Worm (Caenorhabditis elegans) whole organism, L4 larva: ENCODE measurements around the gene F25B3.2.

Experiments used
- F49E8.2 ChIP-seq: sonication (generic microtip); optimal IDR thresholded peaks from 2 replicates; lab custom pipeline; 2016; ENCODE audit warnings: missing compliant biosample characterization, mild to moderate bottlenecking, missing genetic modification characterization, borderline replicate concordance
- Y5F2A.4 ChIP-seq: fragments of 200-800 bp; sonication (Bioruptor generic); optimal IDR thresholded peaks from 2 replicates; lab custom pipeline; 2018; ENCODE audit warnings: mild to moderate bottlenecking, missing genetic modification characterization, missing compliant biosample characterization
- ZK337.2 ChIP-seq: fragments of 200-800 bp; sonication (Bioruptor generic); IDR thresholded peaks from 2 replicates; pipeline ENCODE4 v1.3.6; 2022; ENCODE audit warnings: missing genetic modification reagents, missing genetic modification characterization, missing compliant biosample characterization
- attf-4 ChIP-seq: sonication (generic microtip); optimal IDR thresholded peaks from 3 replicates; lab custom pipeline; 2017; ENCODE audit warnings: missing biosample characterization, missing genetic modification characterization
- ceh-28 ChIP-seq: fragments of 150-350 bp; optimal IDR thresholded peaks from 2 replicates; lab custom pipeline; 2014; ENCODE audit warnings: missing biosample characterization, missing genetic modification reagents, missing genetic modification characterization
- cey-2 ChIP-seq: sonication (generic microtip); optimal IDR thresholded peaks from 3 replicates; lab custom pipeline; 2017; ENCODE audit warnings: missing genetic modification characterization, mild to moderate bottlenecking, missing compliant biosample characterization, antibody characterized with exemption, borderline replicate concordance; ENCODE audit not compliant: insufficient read depth
- duxl-1 ChIP-seq: sonication (generic microtip); optimal IDR thresholded peaks from 2 replicates; lab custom pipeline; 2016; ENCODE audit warnings: mild to moderate bottlenecking, missing genetic modification characterization, moderate library complexity, missing compliant biosample characterization; ENCODE audit not compliant: poor library complexity
- egl-43 ChIP-seq: fragments of 200-800 bp; sonication (Bioruptor generic); IDR thresholded peaks from 2 replicates; pipeline ENCODE4 v1.3.6; 2022; ENCODE audit warnings: missing genetic modification reagents, missing genetic modification characterization, missing compliant biosample characterization
- fos-1 ChIP-seq: fragments of 150-350 bp; optimal IDR thresholded peaks from 2 replicates; lab custom pipeline; 2014; ENCODE audit warnings: missing biosample characterization, missing genetic modification characterization
- hlh-30 ChIP-seq: sonication (generic microtip); optimal IDR thresholded peaks from 2 replicates; lab custom pipeline; 2017; ENCODE audit warnings: antibody characterized with exemption, mild to moderate bottlenecking, missing genetic modification characterization, missing compliant biosample characterization; ENCODE audit not compliant: insufficient read depth
- jun-1 ChIP-seq: fragments of 150-350 bp; optimal IDR thresholded peaks from 2 replicates; lab custom pipeline; 2014; ENCODE audit warnings: missing biosample characterization, missing genetic modification reagents, missing genetic modification characterization
- lir-3 ChIP-seq: sonication (generic microtip); optimal IDR thresholded peaks from 2 replicates; lab custom pipeline; 2016; ENCODE audit warnings: mild to moderate bottlenecking, missing genetic modification characterization, missing compliant biosample characterization
- madf-5 ChIP-seq, 2 experiments: fragments of 200-800 bp; sonication (Bioruptor generic); IDR thresholded peaks; 2 replicates each; pipeline ENCODE4 v1.3.6; 2022; ENCODE audit warnings: missing compliant biosample characterization in 2 of 2, missing genetic modification characterization in 2 of 2
- mxl-2 ChIP-seq: fragments of 200-800 bp; sonication (Bioruptor generic); conservative IDR thresholded peaks from 2 replicates; pipeline ENCODE4 v1.3.6; 2022; ENCODE audit warnings: missing genetic modification reagents, missing genetic modification characterization, missing compliant biosample characterization
- nhr-102 ChIP-seq: sonication (generic microtip); optimal IDR thresholded peaks from 2 replicates; lab custom pipeline; 2016; ENCODE audit warnings: mild to moderate bottlenecking, missing genetic modification characterization, moderate library complexity, missing compliant biosample characterization
- nhr-25 ChIP-seq: sonication (generic microtip); optimal IDR thresholded peaks from 2 replicates; lab custom pipeline; 2017; ENCODE audit warnings: missing genetic modification characterization, mild to moderate bottlenecking, missing compliant biosample characterization, antibody characterized with exemption, moderate library complexity, borderline replicate concordance; ENCODE audit not compliant: insufficient read depth
- nhr-6 ChIP-seq: fragments of 150-350 bp; optimal IDR thresholded peaks from 2 replicates; lab custom pipeline; 2014; ENCODE audit warnings: missing biosample characterization, missing genetic modification characterization
- php-3 ChIP-seq: fragments of 200-800 bp; sonication (Bioruptor generic); IDR thresholded peaks from 2 replicates; pipeline ENCODE4 v1.3.6; 2022; ENCODE audit warnings: missing genetic modification reagents, missing genetic modification characterization, missing compliant biosample characterization
- pqm-1 ChIP-seq: sonication (generic microtip); optimal IDR thresholded peaks from 2 replicates; lab custom pipeline; 2017; ENCODE audit warnings: missing biosample characterization, missing genetic modification characterization
- saeg-2 ChIP-seq: fragments of 200-800 bp; sonication (Bioruptor generic); IDR thresholded peaks from 2 replicates; pipeline ENCODE4 v1.3.6; 2022; ENCODE audit warnings: missing genetic modification reagents, missing genetic modification characterization, missing compliant biosample characterization
- set-16 ChIP-seq: fragments of 200-800 bp; sonication (Bioruptor generic); IDR thresholded peaks from 2 replicates; pipeline ENCODE4 v1.3.6; 2022; ENCODE audit warnings: missing genetic modification reagents, missing genetic modification characterization, missing compliant biosample characterization
- snpc-1.2 ChIP-seq: fragments of 200-800 bp; sonication (Bioruptor generic); IDR thresholded peaks from 2 replicates; pipeline ENCODE4 v1.3.6; 2022; ENCODE audit warnings: missing genetic modification reagents, missing genetic modification characterization, missing compliant biosample characterization
- unc-130 ChIP-seq: sonication (generic microtip); optimal IDR thresholded peaks from 2 replicates; lab custom pipeline; 2016; ENCODE audit warnings: missing genetic modification reagents, missing genetic modification characterization, missing compliant biosample characterization
- unc-39 ChIP-seq: sonication (generic microtip); optimal IDR thresholded peaks from 2 replicates; lab custom pipeline; 2017; ENCODE audit warnings: missing biosample characterization, missing genetic modification characterization
- unc-62 ChIP-seq, 3 experiments: fragments of 150-350 bp in 1 of 3; sonication (generic microtip); optimal IDR thresholded peaks in 2 of 3; peaks in 1 of 3; 1 replicate in 1 of 3; 2 replicates in 2 of 3; lab custom pipeline; 2014 to 2017; ENCODE audit warnings: missing biosample characterization in 3 of 3, missing genetic modification characterization in 3 of 3, missing genetic modification reagents in 3 of 3, missing genotype in 1 of 3
- zfp-2 ChIP-seq: sonication (generic microtip); optimal IDR thresholded peaks from 2 replicates; lab custom pipeline; 2016; ENCODE audit warnings: mild to moderate bottlenecking, missing genetic modification characterization, missing compliant biosample characterization
- zip-2 ChIP-seq: fragments of 150-350 bp; optimal IDR thresholded peaks from 2 replicates; lab custom pipeline; 2014; ENCODE audit warnings: missing biosample characterization, missing genetic modification characterization

F25B3.2 gene

DNA sequence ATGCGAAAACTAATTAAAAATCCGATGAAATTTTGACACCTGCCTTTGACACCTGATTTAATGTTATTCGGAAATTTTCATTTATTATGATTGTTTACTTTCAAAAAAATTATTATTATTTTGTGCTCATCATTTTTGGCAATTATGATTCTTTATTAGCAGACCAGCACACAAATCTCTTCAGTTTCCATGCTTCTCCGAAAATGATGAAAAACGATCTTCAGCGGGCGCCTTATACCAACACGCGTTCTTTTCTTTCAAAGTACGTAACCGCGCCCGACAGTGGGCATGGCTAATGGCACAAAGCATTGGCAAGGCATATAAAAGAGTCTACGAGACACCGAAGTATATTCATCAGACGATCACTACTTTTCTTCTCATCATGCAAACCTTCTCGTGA is 42.8 kb downstream of the F25B3.2 start, which contains the start of gene idpc-6:
Gene idpc-6, plus strand, starts transcription at position 301 of the 400 bp plus-strand sequence.
- no peak for TF ChIP-seq Y5F2A.4 (GFP tag; lab: Kevin White, UChicago)
- TF ChIP-seq unc-39 (tag; lab: Kevin White, UChicago) = no peak
- TF ChIP-seq mxl-2 (GFP tag; lab: Robert Waterston, UW) = no peak
- no peak for TF ChIP-seq zip-2 (tag; lab: Kevin White, UChicago)
- TF ChIP-seq F49E8.2 (tag; lab: Kevin White, UChicago) = no peak
- TF ChIP-seq duxl-1 (tag; lab: Kevin White, UChicago) = no peak
- TF ChIP-seq ceh-28 (tag; lab: Kevin White, UChicago) = no peak

DNA sequence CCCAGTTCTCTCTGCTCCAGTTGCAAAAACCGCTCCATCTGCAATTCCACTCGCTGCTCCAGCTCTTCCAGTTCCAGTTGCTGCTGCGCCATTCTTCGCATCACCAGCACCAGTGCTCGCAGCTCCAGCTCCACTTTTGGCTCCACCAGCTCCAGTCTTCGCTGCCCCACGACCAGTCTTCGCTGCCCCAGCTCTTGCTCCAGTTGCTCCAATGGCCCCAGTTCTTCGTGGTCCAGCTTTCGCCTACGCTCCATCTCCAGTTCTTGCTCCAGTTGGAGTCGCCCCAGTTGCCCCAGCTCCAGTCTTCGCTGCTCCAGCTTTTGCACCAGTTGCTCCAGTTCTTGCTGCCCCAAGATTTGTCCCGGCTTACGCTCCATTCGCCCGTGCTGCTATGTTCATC is 43.3 kb downstream of the F25B3.2 start:
- no peak for TF ChIP-seq cey-2
- TF ChIP-seq egl-43 = peak; percentile 52; the same call in 1 of the 2 replicates
- TF ChIP-seq set-16 (GFP tag; lab: Robert Waterston, UW) = peak; percentile 95
- TF ChIP-seq hlh-30 (tag; lab: Kevin White, UChicago) = no peak
- TF ChIP-seq nhr-25 (tag; lab: Kevin White, UChicago) = no peak
- TF ChIP-seq zfp-2 = no peak
- TF ChIP-seq attf-4 = no peak
- TF ChIP-seq nhr-102 (tag; lab: Kevin White, UChicago) = no peak
- TF ChIP-seq madf-5 (GFP tag; IDR thresholded peaks at IDR 0.05; lab: Robert Waterston, UW) = 0 out of 4 replicates have a peak, but pooled peaks of 1 of the 2 experiments have one; percentile 32
- 0 out of 2 replicates have a peak, but pooled peaks have one; percentile 39 for TF ChIP-seq saeg-2
- no peak for TF ChIP-seq jun-1 (tag; lab: Kevin White, UChicago)
- TF ChIP-seq php-3 = 0 out of 2 replicates have a peak, but pooled peaks have one; percentile 19
- no peak for TF ChIP-seq unc-130 (GFP tag; lab: Kevin White, UChicago)

ce11 chrV:9621437-9621836 is 44.3 kb downstream of the F25B3.2 start:
- no peak for TF ChIP-seq egl-43
- TF ChIP-seq unc-62 (GFP tag; optimal IDR thresholded peaks at IDR 0.05 in 1 of 2; lab: Kevin White, UChicago) = peak in 1 of 2 experiments; percentile 95
- no peak for TF ChIP-seq unc-62 (tag; optimal IDR thresholded peaks at IDR 0.05; lab: Kevin White, UChicago)

DNA sequence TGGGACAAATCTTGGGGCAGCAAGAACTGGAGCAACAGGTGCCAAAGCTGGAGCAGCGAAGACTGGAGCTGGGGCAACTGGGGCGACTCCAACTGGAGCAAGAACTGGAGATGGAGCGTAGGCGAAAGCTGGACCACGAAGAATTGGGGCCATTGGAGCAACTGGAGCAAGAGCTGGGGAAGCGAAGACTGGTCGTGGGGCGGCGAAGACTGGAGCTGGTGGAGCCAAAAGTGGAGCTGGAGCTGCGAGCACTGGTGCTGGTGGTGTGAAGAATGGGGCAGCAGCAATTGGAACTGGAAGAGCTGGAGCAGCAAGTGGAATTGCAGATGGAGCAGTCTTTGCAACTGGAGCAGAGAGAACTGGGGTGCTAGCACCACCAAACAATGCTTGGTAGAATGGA is 45.2 kb downstream of the F25B3.2 start:
- TF ChIP-seq set-16 (GFP tag; lab: Robert Waterston, UW) (peak; percentile 92), egl-43 (0 out of 2 replicates have a peak, but pooled peaks have one; percentile 48)

ce11 chrV:9622834-9623233 is 45.7 kb downstream of the F25B3.2 start, which contains the start of gene idpc-5:
TSS of gene idpc-5 (minus strand) at chrV:9622934.
- peak in 1 of 2 experiments; percentile 42 for TF ChIP-seq unc-62 (GFP tag; optimal IDR thresholded peaks at IDR 0.05 in 1 of 2; lab: Kevin White, UChicago)
- TF ChIP-seq unc-62 (tag; optimal IDR thresholded peaks at IDR 0.05; lab: Kevin White, UChicago) = no peak
- TF ChIP-seq snpc-1.2 = no peak
- no peak for TF ChIP-seq lir-3 (tag; lab: Kevin White, UChicago)

DNA sequence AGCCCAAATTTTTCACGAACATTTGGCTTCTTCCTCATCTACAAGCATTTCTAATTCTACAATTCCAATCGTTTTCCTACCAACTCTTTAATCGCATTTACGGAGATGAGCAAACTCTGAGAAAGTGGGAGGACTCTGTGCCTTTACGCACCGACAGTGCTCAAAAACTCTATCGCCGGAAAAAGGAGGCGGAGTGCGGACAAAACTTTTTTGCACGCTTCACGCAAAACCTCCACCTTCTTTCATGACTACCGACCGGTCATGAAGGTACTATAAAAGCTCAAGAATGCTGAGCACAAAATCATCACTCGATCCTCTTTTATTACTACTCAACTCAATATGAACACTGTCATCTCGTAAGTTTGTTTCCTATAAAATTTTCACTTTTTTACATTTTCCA is 48.0 kb downstream of the F25B3.2 start, which contains the start of gene idpc-4:
Gene idpc-4, plus strand, starts transcription at position 301 of the 400 bp plus-strand sequence.
- TF ChIP-seq pqm-1 (tag; lab: Kevin White, UChicago) (no peak), duxl-1 (tag; lab: Kevin White, UChicago) (no peak), nhr-6 (tag; lab: Kevin White, UChicago) (no peak), fos-1 (tag; lab: Kevin White, UChicago) (no peak), ZK337.2 (GFP tag; lab: Robert Waterston, UW) (no peak), mxl-2 (GFP tag; lab: Robert Waterston, UW) (no peak)
